Worm (Caenorhabditis elegans) whole organism, L4/young adult: Measurements from ENCODE around the gene R05H11.2.

Experiments used
- dao-5 ChIP-seq: sonication (generic microtip); optimal IDR thresholded peaks from 2 replicates; lab custom pipeline; 2016; ENCODE audit warnings: missing genotype, missing genetic modification characterization, moderate library complexity, missing compliant biosample characterization
- him-1 ChIP-seq: sonication (generic microtip); optimal IDR thresholded peaks from 2 replicates; lab custom pipeline; 2016; ENCODE audit warnings: missing genotype, missing genetic modification reagents, missing genetic modification characterization, missing compliant biosample characterization

- TF ChIP-seq dao-5 (tag; lab: Kevin White, UChicago): no peak
- TF ChIP-seq him-1: no peak
Measured at ce11 chrIII:6831312-6831711, 33.2 kb downstream of the R05H11.2 start.
